Worm (Caenorhabditis elegans): ENCODE results near the gene srbc-26.

- TF ChIP-seq ztf-29 (GFP tag; IDR thresholded peaks at IDR 0.05) (no peak), klf-2 (GFP tag; conservative IDR thresholded peaks at IDR 0.05) (no peak), flt-1 (GFP tag; IDR thresholded peaks at IDR 0.05) (no peak), tab-1 (GFP tag; IDR thresholded peaks at IDR 0.05) (no peak)
Observed at ce11 chrV:17190399-17190798, 18.7 kb downstream of the srbc-26 start, which contains the start of gene str-199.

Data from whole organism, midembryonic.